Worm (Caenorhabditis elegans): ENCODE results near the gene F58H1.3.

DNA sequence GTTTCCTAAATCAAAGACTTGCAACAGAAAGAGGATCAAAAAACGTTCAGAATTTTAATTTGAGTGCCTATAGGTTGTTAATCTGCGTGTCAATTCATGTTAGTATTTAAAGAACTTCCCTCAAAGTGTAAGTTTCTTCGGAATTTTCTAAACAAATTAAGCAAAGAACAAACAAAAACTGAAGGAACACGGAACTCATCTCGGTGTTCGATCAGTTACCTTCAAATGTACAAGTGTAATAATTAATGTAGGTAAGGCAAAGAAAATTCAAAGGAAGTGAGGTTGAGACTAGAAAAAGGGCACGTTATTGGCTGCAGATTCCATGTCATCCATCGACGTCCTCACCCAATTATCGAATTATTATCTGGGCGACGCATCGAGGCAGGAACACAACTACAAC lies 39.8 kb upstream of the F58H1.3 start, which contains the start of gene K12G11.6:
- TF ChIP-seq elt-1 (tag; optimal IDR thresholded peaks at IDR 0.05) = no peak
- no peak for TF ChIP-seq elt-3 (tag; optimal IDR thresholded peaks at IDR 0.05)
- TF ChIP-seq skn-1 (tag; optimal IDR thresholded peaks at IDR 0.05) = no peak
- no peak for TF ChIP-seq nhr-77 (tag; optimal IDR thresholded peaks at IDR 0.05)
- TF ChIP-seq blmp-1 (tag; optimal IDR thresholded peaks at IDR 0.05; ENCODE audit: insufficient read depth) = no peak
- TF ChIP-seq unc-62 (GFP tag; optimal IDR thresholded peaks at IDR 0.05) = no peak
- TF ChIP-seq nhr-12 (tag; optimal IDR thresholded peaks at IDR 0.05) = no peak
- no peak for TF ChIP-seq lin-13 (GFP tag; optimal IDR thresholded peaks at IDR 0.05)
- no peak for TF ChIP-seq F13H6.1 (tag; optimal IDR thresholded peaks at IDR 0.05)
- TF ChIP-seq aly-2 (tag; optimal IDR thresholded peaks at IDR 0.05) = no peak
- TF ChIP-seq nhr-11 (tag; optimal IDR thresholded peaks at IDR 0.05) = no peak
- no peak for TF ChIP-seq ceh-82 (tag; optimal IDR thresholded peaks at IDR 0.05)

All from whole organism, L2 larva.